Worm (Caenorhabditis elegans) whole organism, late embryonic: Measurements from ENCODE around the gene pms-2.

Experiments used
- F13H6.1 ChIP-seq: sonication (generic microtip); optimal IDR thresholded peaks from 2 replicates; lab custom pipeline; 2016; ENCODE audit warnings: missing genetic modification characterization, missing compliant biosample characterization
- ama-1 ChIP-seq: fragments of 150-350 bp; optimal IDR thresholded peaks from 2 replicates; lab custom pipeline; 2014
- ceh-9 ChIP-seq: sonication (generic microtip); optimal IDR thresholded peaks from 2 replicates; lab custom pipeline; 2016; ENCODE audit warnings: mild to moderate bottlenecking, missing genetic modification characterization, inconsistent platforms, missing compliant biosample characterization
- eyg-1 ChIP-seq: sonication (generic microtip); optimal IDR thresholded peaks from 2 replicates; lab custom pipeline; 2016; ENCODE audit warnings: missing genotype, missing genetic modification characterization, missing compliant biosample characterization
- fkh-10 ChIP-seq: fragments of 150-350 bp; optimal IDR thresholded peaks from 2 replicates; lab custom pipeline; 2014; ENCODE audit warnings: missing biosample characterization, missing genetic modification reagents, missing genetic modification characterization
- madf-2 ChIP-seq: sonication (generic microtip); optimal IDR thresholded peaks from 2 replicates; lab custom pipeline; 2017; ENCODE audit warnings: missing genetic modification characterization, missing compliant biosample characterization
- nfya-1 ChIP-seq: sonication (generic microtip); optimal IDR thresholded peaks from 2 replicates; lab custom pipeline; 2017; ENCODE audit warnings: missing genetic modification characterization, mild to moderate bottlenecking, missing compliant biosample characterization, antibody characterized with exemption, moderate library complexity
- pha-4 ChIP-seq: fragments of 150-350 bp; optimal IDR thresholded peaks from 2 replicates; lab custom pipeline; 2018; ENCODE audit warnings: missing biosample characterization, missing genetic modification reagents, missing genetic modification characterization
- tbx-7 ChIP-seq: sonication (generic microtip); optimal IDR thresholded peaks from 2 replicates; lab custom pipeline; 2016; ENCODE audit warnings: missing genotype, missing genetic modification characterization, missing compliant biosample characterization
- unc-55 ChIP-seq: sonication (generic microtip); optimal IDR thresholded peaks from 2 replicates; lab custom pipeline; 2017; ENCODE audit warnings: missing biosample characterization, missing genetic modification reagents, missing genetic modification characterization
- unc-86 ChIP-seq: sonication (generic microtip); optimal IDR thresholded peaks from 2 replicates; lab custom pipeline; 2016; ENCODE audit warnings: missing genetic modification characterization, missing compliant biosample characterization

ce11 chrV:11615948-11616681 lies 45.7 kb upstream of the pms-2 start, which contains the start of gene nlp-24:
- TF ChIP-seq fkh-10 (GFP tag; lab: Kevin White, UChicago) (no peak), tbx-7 (no peak), ama-1 (lab: Kevin White, UChicago) (no peak), ceh-9 (tag; lab: Kevin White, UChicago) (no peak), pha-4 (tag; lab: Kevin White, UChicago) (no peak), madf-2 (tag; lab: Kevin White, UChicago) (no peak), F13H6.1 (tag; lab: Kevin White, UChicago) (no peak), nfya-1 (tag; lab: Kevin White, UChicago) (no peak), unc-55 (GFP tag; lab: Kevin White, UChicago) (no peak), eyg-1 (no peak), unc-86 (no peak)
